Worm (Caenorhabditis elegans) whole organism, early embryonic: ENCODE results near the gene srj-10.

Experiments
- F13C5.2 ChIP-seq: sonication (generic microtip); optimal IDR thresholded peaks from 2 replicates; lab custom pipeline; 2017; ENCODE audit warnings: mild to moderate bottlenecking, missing genetic modification characterization, inconsistent platforms, missing compliant biosample characterization
- aly-1 ChIP-seq: sonication (generic microtip); optimal IDR thresholded peaks from 2 replicates; lab custom pipeline; 2016; ENCODE audit warnings: missing genetic modification characterization, missing compliant biosample characterization
- flt-1 ChIP-seq: fragments of 200-800 bp; sonication (Bioruptor generic); IDR thresholded peaks from 2 replicates; pipeline ENCODE4 v1.3.6; 2022; ENCODE audit warnings: missing genetic modification characterization, missing compliant biosample characterization
- pes-1 ChIP-seq: fragments of 200-800 bp; sonication (Bioruptor generic); IDR thresholded peaks from 2 replicates; pipeline ENCODE4 v1.3.6; 2022; ENCODE audit warnings: missing genetic modification reagents, missing genetic modification characterization, missing compliant biosample characterization
- scrt-1 ChIP-seq: fragments of 200-800 bp; sonication (Bioruptor generic); IDR thresholded peaks from 2 replicates; pipeline ENCODE4 v1.3.6; 2022; ENCODE audit warnings: missing genetic modification characterization, missing compliant biosample characterization

- TF ChIP-seq flt-1 (GFP tag; lab: Robert Waterston, UW) (no peak), F13C5.2 (no peak), pes-1 (no peak), aly-1 (no peak), scrt-1 (GFP tag; lab: Robert Waterston, UW) (no peak)
Measured at ce11 chrV:16121451-16121850, 47.7 kb upstream of the srj-10 start.
